Worm (Caenorhabditis elegans) whole organism, L4 larva: ENCODE results near the gene slc-36.3.

Experiments
- R02D3.7 ChIP-seq: fragments of 150-350 bp; sonication (generic microtip); optimal IDR thresholded peaks from 3 replicates; lab custom pipeline; 2014; ENCODE audit warnings: missing biosample characterization, missing genetic modification characterization
- T26A8.4 ChIP-seq: fragments of 200-800 bp; sonication (Bioruptor generic); IDR thresholded peaks from 2 replicates; pipeline ENCODE4 v1.3.6; 2022; ENCODE audit warnings: missing genetic modification characterization, missing compliant biosample characterization
- Y5F2A.4 ChIP-seq: fragments of 200-800 bp; sonication (Bioruptor generic); optimal IDR thresholded peaks from 2 replicates; lab custom pipeline; 2018; ENCODE audit warnings: mild to moderate bottlenecking, missing genetic modification characterization, missing compliant biosample characterization
- ceh-82 ChIP-seq: sonication (generic microtip); optimal IDR thresholded peaks from 2 replicates; lab custom pipeline; 2017; ENCODE audit warnings: missing biosample characterization, missing genetic modification characterization
- egl-43 ChIP-seq: fragments of 200-800 bp; sonication (Bioruptor generic); IDR thresholded peaks from 2 replicates; pipeline ENCODE4 v1.3.6; 2022; ENCODE audit warnings: missing genetic modification reagents, missing genetic modification characterization, missing compliant biosample characterization
- lin-13 ChIP-seq: fragments of 150-350 bp; optimal IDR thresholded peaks from 2 replicates; lab custom pipeline; 2014; ENCODE audit warnings: missing biosample characterization, missing genetic modification reagents, missing genetic modification characterization
- lin-38 ChIP-seq: fragments of 200-800 bp; sonication (Bioruptor generic); IDR thresholded peaks from 2 replicates; pipeline ENCODE4 v1.3.6; 2022; ENCODE audit warnings: missing genetic modification reagents, missing genetic modification characterization, missing compliant biosample characterization
- madf-9 ChIP-seq: fragments of 200-800 bp; sonication (Bioruptor generic); conservative IDR thresholded peaks from 2 replicates; pipeline ENCODE4 v1.3.6; 2022; ENCODE audit warnings: missing genetic modification reagents, missing genetic modification characterization, missing compliant biosample characterization
- mdl-1 ChIP-seq, 2 experiments: fragments of 150-350 bp in 1 of 2; sonication (generic microtip) in 1 of 2; optimal IDR thresholded peaks; 2 replicates each; lab custom pipeline; 2014 to 2017; ENCODE audit warnings: missing biosample characterization in 2 of 2, missing genetic modification characterization in 2 of 2
- skn-1 ChIP-seq: fragments of 150-350 bp; optimal IDR thresholded peaks from 2 replicates; lab custom pipeline; 2014; ENCODE audit warnings: missing biosample characterization, missing genetic modification characterization
- unc-39 ChIP-seq: sonication (generic microtip); optimal IDR thresholded peaks from 2 replicates; lab custom pipeline; 2017; ENCODE audit warnings: missing biosample characterization, missing genetic modification characterization
- ztf-7 ChIP-seq: fragments of 150-350 bp; optimal IDR thresholded peaks from 2 replicates; lab custom pipeline; 2014; ENCODE audit warnings: missing biosample characterization, missing genetic modification characterization

- TF ChIP-seq ceh-82 (tag; lab: Kevin White, UChicago), result no peak
- no peak for TF ChIP-seq lin-38 (GFP tag; lab: Robert Waterston, UW)
- TF ChIP-seq unc-39, result no peak
- no peak for TF ChIP-seq skn-1 (tag; lab: Kevin White, UChicago)
- TF ChIP-seq madf-9, result no peak
- TF ChIP-seq T26A8.4 (GFP tag; lab: Robert Waterston, UW), result no peak
- no peak for TF ChIP-seq egl-43 (GFP tag; lab: Robert Waterston, UW)
- no peak for TF ChIP-seq lin-13
- TF ChIP-seq R02D3.7 (tag; lab: Kevin White, UChicago), result no peak
- no peak for TF ChIP-seq Y5F2A.4 (GFP tag; lab: Kevin White, UChicago)
- no peak for TF ChIP-seq ztf-7
- TF ChIP-seq mdl-1 (tag; optimal IDR thresholded peaks at IDR 0.05; lab: Kevin White, UChicago), result no peak
Measured at ce11 chrV:20525816-20526459, 18.1 kb downstream of the slc-36.3 start, which contains the start of the genes srh-166 and Y38H6C.24.
